Fruit fly (Drosophila melanogaster) whole organism, larva: Measurements from ENCODE around the gene MED22.

Experiments used
- noc ChIP-seq: fragments of 200-800 bp; sonication (Bioruptor generic); optimal IDR thresholded peaks from 3 replicates; lab custom pipeline; 2019; ENCODE audit warnings: missing biosample characterization, mild to moderate bottlenecking, missing genetic modification characterization, moderate library complexity

MED22 gene

dm6 chrX:927863-928257 lies at the start of gene MED22, which contains the start of gene CG43867:
MED22 (plus strand) TSS chrX:928139.
CG43867 (minus strand) TSS chrX:927975.
- TF ChIP-seq noc = no peak

DNA sequence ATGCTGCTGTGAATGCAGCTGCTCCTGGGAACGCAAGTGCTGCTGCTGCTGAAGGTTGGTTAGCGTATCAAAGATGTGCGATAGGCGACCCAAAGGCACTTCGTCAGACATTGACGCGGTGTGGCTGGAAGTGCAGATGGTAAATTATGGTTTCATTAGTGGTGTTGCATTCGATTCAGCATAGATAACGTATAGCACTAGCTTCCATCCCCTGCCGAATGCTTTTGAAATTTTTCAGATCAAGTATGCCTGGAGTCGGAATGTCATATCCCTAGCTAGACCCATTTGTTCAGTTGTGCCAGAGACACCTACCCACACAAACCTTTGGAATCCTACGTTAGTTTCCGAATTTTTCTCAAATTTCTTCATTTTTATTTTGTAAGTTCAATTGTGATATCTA lies 33.8 kb upstream of the MED22 start, which contains the start of gene CG11663:
CG11663 (plus strand) TSS at position 301 of the 400 bp plus-strand sequence.
- TF ChIP-seq noc = no peak

DNA sequence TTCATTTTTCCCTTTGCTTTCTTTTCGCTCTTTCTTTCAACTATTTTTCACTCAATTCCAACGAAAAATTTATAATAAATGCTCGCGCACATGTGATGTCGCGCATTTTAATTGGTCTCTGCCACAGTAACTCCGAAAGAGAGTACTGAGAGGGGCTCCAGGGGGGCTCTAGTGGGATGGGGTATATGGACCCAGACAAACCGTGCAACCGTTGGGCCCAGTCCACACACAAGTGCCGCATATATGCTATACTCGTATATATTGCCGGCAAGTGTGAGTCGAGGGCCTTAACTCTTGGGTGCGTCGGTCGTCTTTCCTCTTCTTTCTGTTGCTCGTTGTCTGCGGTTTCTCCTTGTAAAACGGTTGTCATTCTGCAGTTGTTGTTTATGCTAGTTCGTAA lies 29.6 kb upstream of the MED22 start:
- TF ChIP-seq noc = no peak

- no peak for TF ChIP-seq noc
Measured at dm6 chrX:899407-900050, 28.4 kb upstream of the MED22 start.

DNA sequence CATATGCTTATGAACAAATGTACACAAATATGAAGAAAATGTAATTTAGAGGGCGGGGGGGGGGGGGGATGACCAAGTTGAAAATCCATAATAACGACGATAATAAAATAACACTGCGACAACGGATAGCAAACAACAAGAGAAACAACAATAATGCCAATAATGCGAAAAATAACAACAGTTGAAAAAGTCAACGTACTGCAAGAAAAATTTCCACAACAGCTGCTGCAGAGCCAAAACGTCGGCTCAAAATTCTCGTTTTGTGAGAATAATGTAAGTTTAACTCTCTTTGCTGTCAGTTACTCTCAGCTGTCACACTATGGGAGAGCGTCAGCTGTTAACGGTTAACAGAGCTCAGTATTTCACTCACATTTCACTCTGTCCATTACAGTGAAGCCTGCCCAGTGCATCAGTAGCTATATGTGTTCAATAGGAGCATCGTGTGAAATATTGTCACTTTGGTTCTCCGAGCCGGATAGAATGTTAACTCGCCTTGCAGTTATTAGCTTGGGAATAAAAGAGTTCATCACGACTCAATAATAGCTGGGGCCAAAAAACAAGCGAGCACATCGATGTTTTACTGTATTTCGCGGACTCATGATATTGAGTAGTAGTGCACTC lies 27.1 kb upstream of the MED22 start:
- peak; percentile 50 for TF ChIP-seq noc

DNA sequence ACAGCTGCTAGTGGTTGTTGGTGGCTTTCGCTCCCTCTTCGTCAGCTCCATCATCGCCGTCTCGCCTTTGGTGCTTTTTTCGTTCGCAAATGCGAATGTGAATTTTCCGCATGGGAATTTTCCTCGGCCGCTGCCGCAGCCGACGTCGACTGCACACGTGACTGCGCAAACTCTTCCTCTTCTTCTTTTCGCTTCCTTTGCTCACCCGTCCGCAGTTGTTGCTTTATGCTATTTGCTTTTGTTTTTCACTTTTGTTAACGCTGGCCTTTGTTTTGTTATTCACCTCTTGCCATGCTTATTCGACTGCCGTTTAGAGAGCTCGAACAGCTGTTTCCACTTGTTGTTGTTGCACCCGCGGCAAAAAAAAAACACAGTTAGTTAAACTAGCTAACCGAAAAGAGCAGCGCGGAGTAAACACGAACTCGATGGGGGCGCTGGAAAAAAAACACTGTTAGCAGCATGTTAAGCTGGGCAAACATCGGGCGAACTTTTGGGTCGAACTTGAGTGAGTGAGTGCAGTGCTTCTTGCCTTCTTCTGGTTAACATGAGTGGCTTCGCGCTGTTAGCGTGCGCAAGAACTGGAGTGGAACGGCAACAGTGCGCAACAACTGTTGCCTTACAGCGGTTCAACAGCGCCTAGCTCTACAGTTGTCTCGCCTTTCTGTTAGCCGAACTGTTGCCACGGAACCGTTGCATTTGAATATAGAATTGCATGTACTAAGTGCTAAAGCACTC lies 19.0 kb upstream of the MED22 start:
- no peak for TF ChIP-seq noc

DNA sequence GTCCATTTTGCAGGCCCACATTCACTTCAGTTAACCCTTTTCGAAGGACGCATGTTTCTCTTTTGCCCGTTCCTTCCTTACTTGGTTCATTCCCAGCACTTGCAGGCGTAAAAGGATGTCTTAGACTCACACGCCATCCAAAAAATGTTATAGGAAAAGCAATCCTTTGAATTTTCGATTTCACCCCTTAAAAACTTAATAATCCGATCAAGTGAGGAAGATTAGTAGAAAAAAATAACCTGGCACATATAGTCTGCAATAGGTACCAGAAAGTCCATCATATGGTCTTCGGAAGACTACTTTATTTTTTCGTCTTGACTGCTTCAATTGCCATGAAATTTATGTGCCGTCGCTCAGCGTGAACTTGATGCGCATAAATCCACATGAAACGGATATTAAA lies 6.6 kb upstream of the MED22 start:
- no peak for TF ChIP-seq noc

DNA sequence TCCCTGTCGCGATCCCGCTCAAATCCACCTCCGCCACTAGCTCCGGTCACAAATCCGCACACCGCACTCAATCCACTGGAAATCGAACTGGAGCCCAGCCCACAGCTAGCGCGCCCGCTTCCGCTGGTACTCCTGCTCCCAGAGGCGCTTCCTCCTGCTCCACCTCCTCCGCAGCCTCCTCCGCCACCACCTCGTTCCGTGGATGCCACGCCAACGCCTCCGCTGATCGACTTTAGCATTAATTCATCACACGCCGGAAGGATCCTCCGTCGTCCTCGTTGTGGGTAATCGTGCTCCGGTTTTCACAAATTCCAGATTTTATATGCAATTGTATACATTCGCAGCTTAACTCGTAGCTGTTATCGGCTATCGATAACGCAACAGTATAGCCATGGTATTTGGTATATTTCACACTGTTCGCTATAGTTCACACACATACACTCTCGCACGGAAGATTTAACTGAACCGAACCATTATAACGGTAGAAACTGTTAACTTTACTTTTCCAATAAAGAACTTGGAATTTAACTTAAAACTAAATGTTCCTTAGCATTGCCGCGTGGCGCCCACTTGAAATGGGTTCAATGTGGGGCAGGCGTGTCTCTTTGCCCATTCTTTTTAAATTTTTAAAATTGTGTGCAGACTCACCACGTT lies 603 bp upstream of the MED22 start, which contains the start of gene Lztr1:
Lztr1 (minus strand) TSS at position 374 of the 654 bp plus-strand sequence.
- TF ChIP-seq noc = no peak

dm6 chrX:930048-930800 lies 2.3 kb downstream of the MED22 start, which contains the start of gene CG3708:
CG3708 (minus strand) TSS chrX:930098.
- TF ChIP-seq noc = no peak

- TF ChIP-seq noc = no peak
Measured at dm6 chrX:932166-932565, 4.2 kb downstream of the MED22 start, which contains the start of the genes CG32815 and CG3706. CG32815 (plus strand) TSS chrX:932466. CG3706 (minus strand) TSS chrX:932475.

DNA sequence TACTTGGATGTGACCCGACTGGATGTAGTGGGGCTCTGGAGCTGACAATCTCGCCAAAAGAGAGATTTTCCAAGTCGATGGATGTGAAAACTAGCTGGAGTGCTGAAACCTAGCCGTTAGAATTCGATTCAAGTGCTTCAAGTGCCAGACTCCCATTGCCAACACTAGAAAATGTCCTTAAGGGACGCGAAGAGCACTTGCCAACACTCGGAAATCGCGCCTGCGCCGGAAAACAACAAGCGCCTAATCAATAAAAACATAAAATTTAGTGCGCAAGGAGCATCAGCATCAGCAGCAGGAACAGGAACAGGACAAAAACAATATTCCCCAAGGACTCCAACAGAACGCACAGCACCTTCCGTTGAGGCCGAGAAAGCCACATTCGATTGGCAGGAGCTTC lies 4.9 kb downstream of the MED22 start:
- TF ChIP-seq noc = no peak

- no peak for TF ChIP-seq noc
Measured at dm6 chrX:933997-934396, 6.1 kb downstream of the MED22 start.

dm6 chrX:935049-935900 lies 7.3 kb downstream of the MED22 start, which contains the start of gene TRAM:
TRAM (plus strand) TSS chrX:935232.
- TF ChIP-seq noc = peak; percentile 92

DNA sequence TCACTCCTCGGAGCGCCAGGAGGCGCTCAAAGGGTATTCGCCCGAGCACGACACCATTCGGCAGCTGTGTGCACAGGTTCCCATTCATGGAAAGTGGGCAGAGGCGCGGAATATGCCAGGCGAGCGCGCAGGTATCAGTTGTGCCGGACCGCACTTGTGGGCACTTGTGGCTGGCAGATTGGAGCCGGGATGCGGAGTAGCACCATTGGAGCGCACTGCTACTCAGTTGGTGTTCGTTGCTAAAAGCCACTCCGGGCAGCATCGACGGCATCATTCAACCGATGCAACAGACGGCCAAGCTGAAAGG lies 7.9 kb downstream of the MED22 start:
- no peak for TF ChIP-seq noc

dm6 chrX:940580-941184 lies 12.7 kb downstream of the MED22 start, which contains the start of the genes CG3704 and mus81:
CG3704 (minus strand) TSS chrX:940805.
mus81 (plus strand) TSS chrX:941075.
- TF ChIP-seq noc = peak; percentile 36
